Worm (Caenorhabditis elegans) whole organism, young adult: ENCODE results near the gene F14H3.5.

ENCODE experiments used
- ama-1 ChIP-seq, 3 experiments: fragments of 150-350 bp in 1 of 3; sonication (generic microtip) in 2 of 3; optimal IDR thresholded peaks; 2 replicates each; lab custom pipeline; 2014 to 2018; ENCODE audit warnings: missing biosample characterization in 2 of 3, missing genetic modification characterization in 2 of 3, missing genetic modification reagents in 2 of 3
- ceh-40 ChIP-seq: fragments of 200-800 bp; sonication (Bioruptor generic); IDR thresholded peaks from 2 replicates; pipeline ENCODE4 v1.3.6; 2022; ENCODE audit warnings: missing genetic modification characterization, missing compliant biosample characterization
- gei-17 ChIP-seq: fragments of 200-800 bp; sonication (Bioruptor generic); optimal IDR thresholded peaks from 2 replicates; lab custom pipeline; 2018; ENCODE audit warnings: mild to moderate bottlenecking, missing genetic modification characterization, missing compliant biosample characterization
- lin-40 ChIP-seq: sonication (generic microtip); optimal IDR thresholded peaks from 2 replicates; lab custom pipeline; 2016; ENCODE audit warnings: missing genetic modification characterization, mild to moderate bottlenecking, missing compliant biosample characterization, missing genotype, missing genetic modification reagents
- madf-10 ChIP-seq: sonication (generic microtip); optimal IDR thresholded peaks from 2 replicates; lab custom pipeline; 2016; ENCODE audit warnings: mild to moderate bottlenecking, missing genetic modification characterization, missing compliant biosample characterization
- pha-4 ChIP-seq: fragments of 150-350 bp; sonication (generic microtip); optimal IDR thresholded peaks from 2 replicates; lab custom pipeline; 2014; ENCODE audit warnings: missing biosample characterization, missing genetic modification reagents, missing genetic modification characterization
- unc-130 ChIP-seq: sonication (generic microtip); optimal IDR thresholded peaks from 2 replicates; lab custom pipeline; 2016; ENCODE audit warnings: missing genetic modification reagents, missing genetic modification characterization, missing compliant biosample characterization

ce11 chrV:16023559-16023958 is 33.3 kb downstream of the F14H3.5 start:
- TF ChIP-seq ceh-40 (GFP tag; lab: Robert Waterston, UW) (no peak), unc-130 (GFP tag; lab: Kevin White, UChicago) (no peak), lin-40 (tag; lab: Kevin White, UChicago) (no peak), ama-1 (optimal IDR thresholded peaks at IDR 0.05; lab: Kevin White, UChicago) (no peak), ama-1 (GFP tag; optimal IDR thresholded peaks at IDR 0.05; lab: Kevin White, UChicago) (no peak), madf-10 (no peak), pha-4 (no peak), gei-17 (GFP tag; lab: Kevin White, UChicago) (no peak)
